Worm (Caenorhabditis elegans): ENCODE results near the gene T26C5.4.

ce11 chrII:9236972-9237371 lies 13.3 kb downstream of the T26C5.4 start:
- no peak for TF ChIP-seq F39B2.1 (GFP tag; IDR thresholded peaks at IDR 0.05)
- TF ChIP-seq sea-2 (GFP tag; IDR thresholded peaks at IDR 0.05), result no peak
- TF ChIP-seq nhr-80 (tag; optimal IDR thresholded peaks at IDR 0.05), result no peak
- TF ChIP-seq unc-62 (GFP tag; optimal IDR thresholded peaks at IDR 0.05), result no peak
- TF ChIP-seq ztf-25 (GFP tag; IDR thresholded peaks at IDR 0.05), result no peak
- TF ChIP-seq lag-1 (GFP tag; IDR thresholded peaks at IDR 0.05), result no peak
- no peak for TF ChIP-seq lin-35 (GFP tag; optimal IDR thresholded peaks at IDR 0.05)
- TF ChIP-seq ama-1 (optimal IDR thresholded peaks at IDR 0.05), result no peak
- no peak for TF ChIP-seq ama-1 (GFP tag; optimal IDR thresholded peaks at IDR 0.05)
- no peak for TF ChIP-seq lir-1 (GFP tag; conservative IDR thresholded peaks at IDR 0.05)
- no peak for TF ChIP-seq egl-18 (GFP tag; IDR thresholded peaks at IDR 0.05)
- TF ChIP-seq bed-2 (GFP tag; IDR thresholded peaks at IDR 0.05), result no peak
- no peak for TF ChIP-seq Y56A3A.18 (GFP tag; IDR thresholded peaks at IDR 0.05)
- no peak for TF ChIP-seq F52B5.7 (tag; optimal IDR thresholded peaks at IDR 0.05)
- TF ChIP-seq pha-4 (tag; optimal IDR thresholded peaks at IDR 0.05), result no peak
